Worm (Caenorhabditis elegans) whole organism, L4 larva: ENCODE data around the gene H20J04.4.

Experiments
- Y48G9A.11 ChIP-seq: fragments of 200-800 bp; sonication (Bioruptor generic); IDR thresholded peaks from 2 replicates; pipeline ENCODE4 v1.3.6; 2022; ENCODE audit warnings: missing genetic modification reagents, missing genetic modification characterization, missing compliant biosample characterization
- aly-2 ChIP-seq: sonication (generic microtip); optimal IDR thresholded peaks from 2 replicates; lab custom pipeline; 2018; ENCODE audit warnings: missing biosample characterization, missing genetic modification characterization
- ama-1 ChIP-seq: fragments of 150-350 bp; optimal IDR thresholded peaks from 2 replicates; lab custom pipeline; 2014; ENCODE audit warnings: inconsistent platforms, mixed read lengths
- attf-4 ChIP-seq: sonication (generic microtip); optimal IDR thresholded peaks from 3 replicates; lab custom pipeline; 2017; ENCODE audit warnings: missing biosample characterization, missing genetic modification characterization
- daf-12 ChIP-seq: fragments of 150-350 bp; optimal IDR thresholded peaks from 2 replicates; lab custom pipeline; 2014; ENCODE audit warnings: missing biosample characterization, missing genetic modification reagents, missing genetic modification characterization
- dve-1 ChIP-seq: sonication (generic microtip); optimal IDR thresholded peaks from 2 replicates; lab custom pipeline; 2017; ENCODE audit warnings: antibody characterized with exemption, mild to moderate bottlenecking, missing genetic modification characterization, missing compliant biosample characterization; ENCODE audit not compliant: insufficient read depth
- fos-1 ChIP-seq: fragments of 150-350 bp; optimal IDR thresholded peaks from 2 replicates; lab custom pipeline; 2014; ENCODE audit warnings: missing biosample characterization, missing genetic modification characterization
- mes-2 ChIP-seq: sonication (generic microtip); optimal IDR thresholded peaks from 2 replicates; lab custom pipeline; 2016; ENCODE audit warnings: missing genotype, mild to moderate bottlenecking, missing genetic modification characterization, missing compliant biosample characterization; ENCODE audit not compliant: poor library complexity, severe bottlenecking
- snpc-4 ChIP-seq: fragments of 150-350 bp; optimal IDR thresholded peaks from 2 replicates; lab custom pipeline; 2014; ENCODE audit warnings: missing biosample characterization, missing genetic modification characterization

DNA sequence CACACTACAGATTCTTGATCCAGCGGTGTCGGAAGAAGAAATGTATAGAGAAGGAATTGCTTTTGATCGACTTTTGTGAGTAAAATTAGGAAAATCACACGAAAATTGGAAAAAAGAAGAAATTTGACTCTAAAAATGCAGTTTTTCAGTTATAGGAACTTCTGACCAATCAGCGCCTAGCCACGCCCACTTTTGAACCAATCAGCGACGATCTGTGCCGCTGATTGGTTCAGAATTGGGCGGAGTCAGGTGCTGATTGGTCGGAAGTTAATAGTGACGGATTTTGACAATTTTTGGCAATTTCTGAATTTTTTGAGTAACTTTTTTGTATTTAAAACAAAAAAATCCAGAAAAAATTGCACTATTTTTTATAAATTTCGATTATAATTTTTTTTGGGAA is 12.7 kb downstream of the H20J04.4 start:
- no peak for TF ChIP-seq attf-4 (tag; lab: Kevin White, UChicago)
- TF ChIP-seq daf-12 (tag; lab: Kevin White, UChicago), result no peak
- no peak for TF ChIP-seq mes-2 (tag; lab: Kevin White, UChicago)
- no peak for TF ChIP-seq fos-1 (tag; lab: Kevin White, UChicago)
- TF ChIP-seq aly-2 (tag; lab: Kevin White, UChicago), result no peak
- TF ChIP-seq ama-1, result no peak
- TF ChIP-seq Y48G9A.11 (GFP tag; lab: Robert Waterston, UW), result no peak
- no peak for TF ChIP-seq dve-1 (tag; lab: Kevin White, UChicago)
- TF ChIP-seq snpc-4 (tag; lab: Kevin White, UChicago), result no peak
